Fruit fly (Drosophila melanogaster) whole organism, prepupa: Measurements from ENCODE around the gene Nthl1.

Source experiments
- Blimp-1 ChIP-seq: fragments of 200-800 bp; sonication (Bioruptor generic); optimal IDR thresholded peaks from 3 replicates; lab custom pipeline; 2017; ENCODE audit warnings: missing biosample characterization, missing genetic modification characterization, mild to moderate bottlenecking, moderate library complexity, missing genetic modification reagents
- CG10631 ChIP-seq: fragments of 200-800 bp; sonication (Bioruptor generic); optimal IDR thresholded peaks from 2 replicates; lab custom pipeline; 2016; ENCODE audit warnings: missing biosample characterization, missing genetic modification characterization
- CG10669 ChIP-seq: fragments of 200-800 bp; sonication (Bioruptor generic); optimal IDR thresholded peaks from 3 replicates; lab custom pipeline; 2018; ENCODE audit warnings: missing biosample characterization, mild to moderate bottlenecking, missing genetic modification characterization, moderate library complexity
- CG11294 ChIP-seq: fragments of 200-800 bp; sonication (Bioruptor generic); IDR thresholded peaks from 2 replicates; pipeline ENCODE4 v1.3.6; 2022; ENCODE audit warnings: missing biosample characterization, missing genetic modification characterization
- CG15336 ChIP-seq: fragments of 200-800 bp; sonication (Bioruptor generic); IDR thresholded peaks from 2 replicates; pipeline ENCODE4 v1.3.6; 2022; ENCODE audit warnings: missing biosample characterization, missing genetic modification characterization
- CG16779 ChIP-seq: fragments of 200-800 bp; sonication (Bioruptor generic); optimal IDR thresholded peaks from 3 replicates; lab custom pipeline; 2017; ENCODE audit warnings: missing biosample characterization, mild to moderate bottlenecking, missing genetic modification characterization
- CG3032 ChIP-seq: fragments of 200-800 bp; optimal IDR thresholded peaks from 2 replicates; lab custom pipeline; 2019; ENCODE audit warnings: missing biosample characterization, mild to moderate bottlenecking, missing genetic modification characterization, moderate library complexity
- CG31627 ChIP-seq: fragments of 200-800 bp; sonication (Bioruptor generic); optimal IDR thresholded peaks from 3 replicates; lab custom pipeline; 2016; ENCODE audit warnings: missing biosample characterization, missing genetic modification characterization
- CG34406 ChIP-seq: fragments of 200-800 bp; sonication (Bioruptor generic); optimal IDR thresholded peaks from 3 replicates; lab custom pipeline; 2016; ENCODE audit warnings: missing biosample characterization, missing genetic modification characterization
- CG3919 ChIP-seq: fragments of 200-800 bp; sonication (Bioruptor generic); optimal IDR thresholded peaks from 3 replicates; lab custom pipeline; 2016; ENCODE audit warnings: missing biosample characterization, missing genetic modification characterization
- CG6163 ChIP-seq: fragments of 200-800 bp; sonication (Bioruptor generic); IDR thresholded peaks from 3 replicates; pipeline ENCODE4 v1.3.6; 2022; ENCODE audit warnings: missing biosample characterization, missing genetic modification characterization
- CG6276 ChIP-seq: fragments of 200-800 bp; sonication (Bioruptor generic); optimal IDR thresholded peaks from 2 replicates; lab custom pipeline; 2017; ENCODE audit warnings: missing biosample characterization, mild to moderate bottlenecking, missing genetic modification characterization
- CG6792 ChIP-seq: fragments of 200-800 bp; sonication (Bioruptor generic); optimal IDR thresholded peaks from 3 replicates; lab custom pipeline; 2016; ENCODE audit warnings: missing biosample characterization, missing genetic modification characterization
- CG6808 ChIP-seq: fragments of 200-800 bp; sonication (Bioruptor generic); optimal IDR thresholded peaks from 3 replicates; lab custom pipeline; 2017; ENCODE audit warnings: missing biosample characterization, missing genetic modification characterization, mild to moderate bottlenecking, moderate library complexity, missing genetic modification reagents
- CG6854 ChIP-seq: fragments of 200-800 bp; sonication (Bioruptor generic); optimal IDR thresholded peaks from 2 replicates; lab custom pipeline; 2017; ENCODE audit warnings: missing biosample characterization, mild to moderate bottlenecking, missing genetic modification characterization
- CG7368 ChIP-seq: fragments of 200-800 bp; sonication (Bioruptor generic); optimal IDR thresholded peaks from 3 replicates; lab custom pipeline; 2016; ENCODE audit warnings: missing biosample characterization, missing genetic modification characterization
- CG8632 ChIP-seq: fragments of 200-800 bp; sonication (Bioruptor generic); optimal IDR thresholded peaks from 3 replicates; lab custom pipeline; 2016; ENCODE audit warnings: missing biosample characterization, missing genetic modification characterization
- CG9139 ChIP-seq: fragments of 200-800 bp; sonication (Bioruptor generic); optimal IDR thresholded peaks from 3 replicates; lab custom pipeline; 2017; ENCODE audit warnings: missing biosample characterization, mild to moderate bottlenecking, missing genetic modification characterization
- Eip75B ChIP-seq: fragments of 200-800 bp; sonication (Bioruptor generic); optimal IDR thresholded peaks from 3 replicates; lab custom pipeline; 2016; ENCODE audit warnings: missing biosample characterization, missing genetic modification characterization
- Eip78C ChIP-seq: fragments of 200-800 bp; sonication (Bioruptor generic); peaks from one replicate; lab custom pipeline; 2016; ENCODE audit warnings: missing biosample characterization, missing genetic modification characterization
- Eip93F ChIP-seq: fragments of 200-800 bp; sonication (Bioruptor generic); optimal IDR thresholded peaks from 2 replicates; lab custom pipeline; 2016; ENCODE audit warnings: missing biosample characterization, mild to moderate bottlenecking, missing genetic modification characterization
- Ets21C ChIP-seq: fragments of 200-800 bp; sonication (Bioruptor generic); optimal IDR thresholded peaks from 3 replicates; lab custom pipeline; 2016; ENCODE audit warnings: missing biosample characterization, missing genetic modification characterization
- Ets96B ChIP-seq: fragments of 200-800 bp; optimal IDR thresholded peaks from 2 replicates; lab custom pipeline; 2019; ENCODE audit warnings: missing biosample characterization, mild to moderate bottlenecking, missing genetic modification characterization, moderate library complexity
- Gug ChIP-seq: fragments of 200-800 bp; sonication (Bioruptor generic); IDR thresholded peaks from 2 replicates; pipeline ENCODE4 v1.3.6; 2022; ENCODE audit warnings: missing biosample characterization, missing genetic modification characterization
- Hr38 ChIP-seq: sonication (Bioruptor generic); optimal IDR thresholded peaks from 2 replicates; lab custom pipeline; 2016; ENCODE audit warnings: missing biosample characterization, missing genetic modification characterization
- Hr39 ChIP-seq: fragments of 200-800 bp; sonication (Bioruptor generic); optimal IDR thresholded peaks from 2 replicates; lab custom pipeline; 2016; ENCODE audit warnings: missing biosample characterization, missing genetic modification characterization
- Hr4 ChIP-seq: fragments of 200-800 bp; sonication (Bioruptor generic); optimal IDR thresholded peaks from 3 replicates; lab custom pipeline; 2016; ENCODE audit warnings: missing biosample characterization, missing genetic modification characterization
- Lpt ChIP-seq: fragments of 200-800 bp; sonication (Bioruptor generic); optimal IDR thresholded peaks from 3 replicates; lab custom pipeline; 2016; ENCODE audit warnings: missing biosample characterization, missing genetic modification characterization
- Met ChIP-seq: fragments of 200-800 bp; sonication (Bioruptor generic); optimal IDR thresholded peaks from 3 replicates; lab custom pipeline; 2016; ENCODE audit warnings: missing biosample characterization, missing genetic modification characterization
- Smox ChIP-seq: fragments of 200-800 bp; sonication (Bioruptor generic); optimal IDR thresholded peaks from 3 replicates; lab custom pipeline; 2016; ENCODE audit warnings: missing biosample characterization, missing genetic modification characterization
- Sox102F ChIP-seq: fragments of 200-800 bp; sonication (Bioruptor generic); optimal IDR thresholded peaks from 2 replicates; lab custom pipeline; 2016; ENCODE audit warnings: missing biosample characterization, mild to moderate bottlenecking, missing genetic modification characterization
- achi ChIP-seq: fragments of 200-800 bp; sonication (Bioruptor generic); optimal IDR thresholded peaks from 3 replicates; lab custom pipeline; 2016; ENCODE audit warnings: missing biosample characterization, missing genetic modification characterization
- acj6 ChIP-seq: fragments of 200-800 bp; sonication (Bioruptor generic); optimal IDR thresholded peaks from 3 replicates; lab custom pipeline; 2016; ENCODE audit warnings: missing biosample characterization, missing genetic modification characterization
- cyc ChIP-seq: fragments of 200-800 bp; sonication (Bioruptor generic); optimal IDR thresholded peaks from 3 replicates; lab custom pipeline; 2016; ENCODE audit warnings: missing biosample characterization, missing genetic modification characterization
- dsx ChIP-seq: fragments of 200-800 bp; optimal IDR thresholded peaks from 3 replicates; lab custom pipeline; 2019; ENCODE audit warnings: missing biosample characterization, mild to moderate bottlenecking, missing genetic modification characterization, moderate library complexity; ENCODE audit not compliant: poor library complexity, severe bottlenecking
- eg ChIP-seq: fragments of 200-800 bp; sonication (Bioruptor generic); IDR thresholded peaks from 3 replicates; pipeline ENCODE4 v1.3.6; 2022; ENCODE audit warnings: missing biosample characterization, missing genetic modification characterization
- esn ChIP-seq: fragments of 200-800 bp; sonication (Bioruptor generic); optimal IDR thresholded peaks from 2 replicates; lab custom pipeline; 2016; ENCODE audit warnings: missing biosample characterization, mild to moderate bottlenecking, missing genetic modification characterization, moderate library complexity
- fd59A ChIP-seq: fragments of 200-800 bp; sonication (Bioruptor generic); optimal IDR thresholded peaks from 2 replicates; lab custom pipeline; 2017; ENCODE audit warnings: missing biosample characterization, mild to moderate bottlenecking, missing genetic modification characterization, missing genetic modification reagents
- fd85E ChIP-seq: fragments of 200-800 bp; sonication (Bioruptor generic); optimal IDR thresholded peaks from 3 replicates; lab custom pipeline; 2016; ENCODE audit warnings: missing biosample characterization, missing genetic modification characterization
- fkh ChIP-seq: fragments of 200-800 bp; sonication (Bioruptor generic); optimal IDR thresholded peaks from 3 replicates; lab custom pipeline; 2017; ENCODE audit warnings: missing biosample characterization, mild to moderate bottlenecking, missing genetic modification characterization, moderate library complexity
- lz ChIP-seq: fragments of 200-800 bp; sonication (Bioruptor generic); optimal IDR thresholded peaks from 3 replicates; lab custom pipeline; 2016; ENCODE audit warnings: missing biosample characterization, missing genetic modification characterization
- net ChIP-seq: fragments of 200-800 bp; sonication (Bioruptor generic); optimal IDR thresholded peaks from 3 replicates; lab custom pipeline; 2016; ENCODE audit warnings: missing biosample characterization, missing genetic modification characterization
- pdm3 ChIP-seq: fragments of 200-800 bp; sonication (Bioruptor generic); optimal IDR thresholded peaks from 3 replicates; lab custom pipeline; 2016; ENCODE audit warnings: missing biosample characterization, missing genetic modification characterization
- salr ChIP-seq, 2 experiments: fragments of 200-800 bp; sonication (Bioruptor generic); optimal IDR thresholded peaks; 3 replicates each; lab custom pipeline; 2016 to 2018; ENCODE audit warnings: missing biosample characterization in 2 of 2, missing genetic modification characterization in 2 of 2, mild to moderate bottlenecking in 1 of 2
- spab ChIP-seq: fragments of 200-800 bp; sonication (Bioruptor generic); optimal IDR thresholded peaks from 2 replicates; lab custom pipeline; 2017; ENCODE audit warnings: missing biosample characterization, mild to moderate bottlenecking, missing genetic modification characterization, missing genetic modification reagents
- ss ChIP-seq, 2 experiments: fragments of 200-800 bp; sonication (Bioruptor generic); optimal IDR thresholded peaks; 2 replicates in 1 of 2; 3 replicates in 1 of 2; lab custom pipeline; 2017 to 2018; ENCODE audit warnings: mild to moderate bottlenecking in 2 of 2, missing biosample characterization in 2 of 2, missing genetic modification characterization in 2 of 2, moderate library complexity in 1 of 2
- svp ChIP-seq: fragments of 200-800 bp; sonication (Bioruptor generic); peaks from one replicate; lab custom pipeline; 2016; ENCODE audit warnings: missing biosample characterization, missing genetic modification characterization
- topi ChIP-seq: fragments of 200-800 bp; sonication (Bioruptor generic); optimal IDR thresholded peaks from 3 replicates; lab custom pipeline; 2016; ENCODE audit warnings: missing biosample characterization, missing genetic modification characterization

Gene Nthl1

dm6 chr2L:20940738-20941137, 13.1 kb upstream of the Nthl1 start (continued):
- peak; percentile 21 for TF ChIP-seq achi (GFP tag; lab: Kevin White, UChicago)
- TF ChIP-seq CG7368 (GFP tag; lab: Kevin White, UChicago), result no peak
- no peak for TF ChIP-seq CG6854
- no peak for TF ChIP-seq spab
- TF ChIP-seq CG15336 (GFP tag; lab: Robert Waterston, UW), result no peak
- TF ChIP-seq svp, result peak; percentile 64
- no peak for TF ChIP-seq Hr38 (GFP tag; lab: Kevin White, UChicago)
- TF ChIP-seq Met (GFP tag; lab: Kevin White, UChicago), result peak; percentile 34
- TF ChIP-seq net (GFP tag; lab: Kevin White, UChicago), result no peak
- TF ChIP-seq CG34406 (GFP tag; lab: Kevin White, UChicago), result peak; percentile 47
- peak; percentile 85 for TF ChIP-seq Eip78C (GFP tag; lab: Kevin White, UChicago)
- TF ChIP-seq cyc (GFP tag; lab: Kevin White, UChicago), result peak; percentile 2
- peak; percentile 43 for TF ChIP-seq esn (GFP tag; lab: Kevin White, UChicago)
- TF ChIP-seq CG6792 (GFP tag; lab: Kevin White, UChicago), result no peak
- peak; percentile 29 for TF ChIP-seq CG31627 (GFP tag; lab: Kevin White, UChicago)
- TF ChIP-seq Sox102F (GFP tag; lab: Kevin White, UChicago), result no peak
- no peak for TF ChIP-seq CG6808 (GFP tag; lab: Kevin White, UChicago)

DNA sequence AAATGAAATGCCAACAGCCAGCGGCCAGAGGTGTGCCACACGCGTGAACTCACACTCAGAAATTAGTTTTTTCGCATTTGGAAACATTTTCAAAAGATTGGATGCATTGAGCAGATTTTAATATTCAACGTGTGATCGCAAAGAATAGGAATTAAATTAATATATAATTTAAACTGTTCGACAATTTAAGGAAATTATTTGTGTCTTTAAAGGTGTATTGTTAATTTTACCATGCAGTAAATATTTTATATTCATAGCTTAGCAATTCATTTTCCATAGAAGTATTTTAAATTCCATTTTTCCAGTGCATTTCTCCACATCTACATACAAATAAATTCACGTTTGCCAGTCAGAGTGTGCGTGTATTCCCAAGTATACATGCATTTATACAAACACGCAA, 12.0 kb upstream of the Nthl1 start:
- TF ChIP-seq CG6792 (GFP tag; lab: Kevin White, UChicago) (no peak), CG34406 (GFP tag; lab: Kevin White, UChicago) (peak; percentile 4), CG3919 (GFP tag; lab: Kevin White, UChicago) (peak; percentile 17), spab (no peak), fd59A (GFP tag; lab: Kevin White, UChicago) (no peak), esn (GFP tag; lab: Kevin White, UChicago) (peak; percentile 42), CG6854 (no peak), dsx (GFP tag; lab: Kevin White, UChicago) (no peak), lz (peak; percentile 20), CG9139 (GFP tag; lab: Kevin White, UChicago) (no peak), Ets21C (GFP tag; lab: Kevin White, UChicago) (no peak), CG31627 (GFP tag; lab: Kevin White, UChicago) (peak; percentile 20), Smox (GFP tag; lab: Kevin White, UChicago) (peak; percentile 21), acj6 (GFP tag; lab: Kevin White, UChicago) (peak; percentile 38), CG3032 (tag; lab: Kevin White, UChicago) (no peak), fkh (no peak), Sox102F (GFP tag; lab: Kevin White, UChicago) (peak; percentile 22), Gug (GFP tag; lab: Robert Waterston, UW) (no peak), CG6276 (GFP tag; lab: Kevin White, UChicago) (no peak), Hr4 (GFP tag; lab: Kevin White, UChicago) (peak; percentile 24), CG8632 (GFP tag; lab: Kevin White, UChicago) (no peak), Hr38 (GFP tag; lab: Kevin White, UChicago) (no peak), fd85E (GFP tag; lab: Kevin White, UChicago) (no peak), salr (GFP tag; optimal IDR thresholded peaks at IDR 0.05; lab: Kevin White, UChicago) (no peak), Hr39 (GFP tag; lab: Kevin White, UChicago) (peak; percentile 14), ss (GFP tag; optimal IDR thresholded peaks at IDR 0.05; lab: Kevin White, UChicago) (no peak), Met (GFP tag; lab: Kevin White, UChicago) (peak; percentile 44), Lpt (no peak), Ets96B (tag; lab: Kevin White, UChicago) (peak; percentile 32), CG11294 (GFP tag; lab: Robert Waterston, UW) (no peak), pdm3 (GFP tag; lab: Kevin White, UChicago) (peak; percentile 16), CG6163 (GFP tag; lab: Robert Waterston, UW) (0 out of 3 replicates have a peak, but pooled peaks have one; percentile 17), topi (GFP tag; lab: Kevin White, UChicago) (peak; percentile 29), CG10669 (GFP tag; lab: Kevin White, UChicago) (no peak), Eip75B (GFP tag; lab: Kevin White, UChicago) (no peak), CG16779 (tag; lab: Kevin White, UChicago) (no peak), CG7368 (GFP tag; lab: Kevin White, UChicago) (no peak), CG10631 (no peak), Blimp-1 (GFP tag; lab: Kevin White, UChicago) (no peak), cyc (GFP tag; lab: Kevin White, UChicago) (peak; percentile 36), eg (GFP tag; lab: Robert Waterston, UW) (no peak), CG6808 (GFP tag; lab: Kevin White, UChicago) (no peak), Eip93F (GFP tag; lab: Kevin White, UChicago) (no peak)
